Worm (Caenorhabditis elegans): ENCODE results near the gene Y41G9A.5.

ce11 chrX:2983996-2984395 is 37.5 kb downstream of the Y41G9A.5 start, which contains the start of gene osm-5:
- no peak for TF ChIP-seq pqm-1 (tag; optimal IDR thresholded peaks at IDR 0.05)
- no peak for TF ChIP-seq nhr-11 (tag; optimal IDR thresholded peaks at IDR 0.05)
